Worm (Caenorhabditis elegans): ENCODE results near the gene F44D12.19.

ce11 chrIV:10056138-10056537 lies 34.8 kb downstream of the F44D12.19 start, which contains the start of gene T04B2.7:
- TF ChIP-seq unc-62 (GFP tag; optimal IDR thresholded peaks at IDR 0.05) (no peak), skn-1 (tag; optimal IDR thresholded peaks at IDR 0.05) (no peak), C34F6.9 (tag; optimal IDR thresholded peaks at IDR 0.05) (no peak), lin-39 (tag; optimal IDR thresholded peaks at IDR 0.05) (no peak), ama-1 (optimal IDR thresholded peaks at IDR 0.05) (no peak), ztf-1 (GFP tag; conservative IDR thresholded peaks at IDR 0.05) (no peak), ztf-11 (tag; optimal IDR thresholded peaks at IDR 0.05) (no peak), nhr-77 (tag; optimal IDR thresholded peaks at IDR 0.05) (no peak), nhr-237 (tag; optimal IDR thresholded peaks at IDR 0.05) (no peak), nhr-11 (tag; optimal IDR thresholded peaks at IDR 0.05) (no peak)

All from whole organism, L2 larva.